Worm (Caenorhabditis elegans) whole organism, L4 larva: ENCODE data around the gene C08B6.10.

Experiments used
- F44E2.7 ChIP-seq: fragments of 200-800 bp; sonication (Bioruptor generic); IDR thresholded peaks from 2 replicates; pipeline ENCODE4 v2.1.2; 2022; ENCODE audit warnings: missing genetic modification characterization, missing compliant biosample characterization
- F49E8.2 ChIP-seq: sonication (generic microtip); optimal IDR thresholded peaks from 2 replicates; lab custom pipeline; 2016; ENCODE audit warnings: missing compliant biosample characterization, mild to moderate bottlenecking, missing genetic modification characterization, borderline replicate concordance
- T26A8.4 ChIP-seq: fragments of 200-800 bp; sonication (Bioruptor generic); IDR thresholded peaks from 2 replicates; pipeline ENCODE4 v1.3.6; 2022; ENCODE audit warnings: missing genetic modification characterization, missing compliant biosample characterization
- Y105C5A.15 ChIP-seq: fragments of 200-800 bp; sonication (Bioruptor generic); IDR thresholded peaks from 2 replicates; pipeline ENCODE4 v1.3.6; 2022; ENCODE audit warnings: missing genetic modification characterization, missing compliant biosample characterization
- Y5F2A.4 ChIP-seq: fragments of 200-800 bp; sonication (Bioruptor generic); optimal IDR thresholded peaks from 2 replicates; lab custom pipeline; 2018; ENCODE audit warnings: mild to moderate bottlenecking, missing genetic modification characterization, missing compliant biosample characterization
- aly-2 ChIP-seq: sonication (generic microtip); optimal IDR thresholded peaks from 2 replicates; lab custom pipeline; 2018; ENCODE audit warnings: missing biosample characterization, missing genetic modification characterization
- attf-4 ChIP-seq: sonication (generic microtip); optimal IDR thresholded peaks from 3 replicates; lab custom pipeline; 2017; ENCODE audit warnings: missing biosample characterization, missing genetic modification characterization
- ceh-44 ChIP-seq: fragments of 200-800 bp; sonication (Bioruptor generic); IDR thresholded peaks from 2 replicates; pipeline ENCODE4 v1.3.6; 2022; ENCODE audit warnings: missing genetic modification reagents, missing genetic modification characterization, missing compliant biosample characterization
- daf-16 ChIP-seq, 3 experiments: sonication (generic microtip); optimal IDR thresholded peaks; 2 replicates each; lab custom pipeline; 2016 to 2017; ENCODE audit warnings: missing genetic modification characterization in 3 of 3, missing genetic modification reagents in 3 of 3, mild to moderate bottlenecking in 2 of 3, missing compliant biosample characterization in 2 of 3, missing biosample characterization in 1 of 3, moderate library complexity in 1 of 3
- duxl-1 ChIP-seq: sonication (generic microtip); optimal IDR thresholded peaks from 2 replicates; lab custom pipeline; 2016; ENCODE audit warnings: mild to moderate bottlenecking, missing genetic modification characterization, moderate library complexity, missing compliant biosample characterization; ENCODE audit not compliant: poor library complexity
- egl-27 ChIP-seq: sonication (generic microtip); optimal IDR thresholded peaks from 3 replicates; lab custom pipeline; 2017; ENCODE audit warnings: missing biosample characterization, missing genetic modification reagents, missing genetic modification characterization
- egl-43 ChIP-seq: fragments of 200-800 bp; sonication (Bioruptor generic); IDR thresholded peaks from 2 replicates; pipeline ENCODE4 v1.3.6; 2022; ENCODE audit warnings: missing genetic modification reagents, missing genetic modification characterization, missing compliant biosample characterization
- fkh-10 ChIP-seq: fragments of 150-350 bp; optimal IDR thresholded peaks from 2 replicates; lab custom pipeline; 2014; ENCODE audit warnings: missing biosample characterization, missing genetic modification reagents, missing genetic modification characterization
- fos-1 ChIP-seq: fragments of 150-350 bp; optimal IDR thresholded peaks from 2 replicates; lab custom pipeline; 2014; ENCODE audit warnings: missing biosample characterization, missing genetic modification characterization
- gei-8 ChIP-seq: fragments of 200-800 bp; sonication (Bioruptor generic); optimal IDR thresholded peaks from 2 replicates; lab custom pipeline; 2018; ENCODE audit warnings: mild to moderate bottlenecking, missing genetic modification characterization, missing compliant biosample characterization
- hif-1 ChIP-seq, 2 experiments: sonication (generic microtip); optimal IDR thresholded peaks; 2 replicates each; lab custom pipeline; 2016 to 2017; ENCODE audit warnings: missing compliant biosample characterization in 2 of 2, missing genetic modification characterization in 2 of 2, missing genetic modification reagents in 2 of 2, missing genotype in 2 of 2, mild to moderate bottlenecking in 1 of 2
- hlh-11 ChIP-seq: fragments of 200-800 bp; sonication (Bioruptor generic); optimal IDR thresholded peaks from 2 replicates; lab custom pipeline; 2018; ENCODE audit warnings: mild to moderate bottlenecking, missing genetic modification characterization, missing compliant biosample characterization
- hlh-30 ChIP-seq: sonication (generic microtip); optimal IDR thresholded peaks from 2 replicates; lab custom pipeline; 2017; ENCODE audit warnings: antibody characterized with exemption, mild to moderate bottlenecking, missing genetic modification characterization, missing compliant biosample characterization; ENCODE audit not compliant: insufficient read depth
- hmg-1.1 ChIP-seq: fragments of 200-800 bp; sonication (Bioruptor generic); IDR thresholded peaks from 2 replicates; pipeline ENCODE4 v1.3.6; 2022; ENCODE audit warnings: missing genetic modification reagents, missing genetic modification characterization, missing compliant biosample characterization
- lin-13 ChIP-seq: fragments of 150-350 bp; optimal IDR thresholded peaks from 2 replicates; lab custom pipeline; 2014; ENCODE audit warnings: missing biosample characterization, missing genetic modification reagents, missing genetic modification characterization
- lin-15B ChIP-seq: fragments of 150-350 bp; sonication (generic microtip); optimal IDR thresholded peaks from 3 replicates; lab custom pipeline; 2014; ENCODE audit warnings: missing biosample characterization, missing genetic modification characterization
- lin-29 ChIP-seq: fragments of 200-800 bp; sonication (Bioruptor generic); IDR thresholded peaks from 2 replicates; pipeline ENCODE4 v1.3.6; 2022; ENCODE audit warnings: missing genetic modification reagents, missing genetic modification characterization, missing compliant biosample characterization
- madf-5 ChIP-seq, 2 experiments: fragments of 200-800 bp; sonication (Bioruptor generic); IDR thresholded peaks; 2 replicates each; pipeline ENCODE4 v1.3.6; 2022; ENCODE audit warnings: missing compliant biosample characterization in 2 of 2, missing genetic modification characterization in 2 of 2
- mes-2 ChIP-seq: sonication (generic microtip); optimal IDR thresholded peaks from 2 replicates; lab custom pipeline; 2016; ENCODE audit warnings: missing genotype, mild to moderate bottlenecking, missing genetic modification characterization, missing compliant biosample characterization; ENCODE audit not compliant: poor library complexity, severe bottlenecking
- mxl-3 ChIP-seq: fragments of 200-800 bp; sonication (Bioruptor generic); optimal IDR thresholded peaks from 2 replicates; lab custom pipeline; 2018; ENCODE audit warnings: mild to moderate bottlenecking, missing genetic modification characterization, missing compliant biosample characterization
- nhr-10 ChIP-seq: fragments of 150-350 bp; optimal IDR thresholded peaks from 2 replicates; lab custom pipeline; 2014; ENCODE audit warnings: missing biosample characterization, missing genetic modification characterization
- nhr-11 ChIP-seq: fragments of 150-350 bp; optimal IDR thresholded peaks from 2 replicates; lab custom pipeline; 2014; ENCODE audit warnings: missing biosample characterization, missing genetic modification characterization
- nhr-28 ChIP-seq: fragments of 150-350 bp; optimal IDR thresholded peaks from 2 replicates; lab custom pipeline; 2014; ENCODE audit warnings: missing biosample characterization, missing genetic modification characterization
- nhr-41 ChIP-seq: fragments of 200-800 bp; sonication (Bioruptor generic); IDR thresholded peaks from 2 replicates; pipeline ENCODE4 v1.3.6; 2022; ENCODE audit warnings: missing genetic modification reagents, missing genetic modification characterization, missing compliant biosample characterization
- nhr-6 ChIP-seq: fragments of 150-350 bp; optimal IDR thresholded peaks from 2 replicates; lab custom pipeline; 2014; ENCODE audit warnings: missing biosample characterization, missing genetic modification characterization
- nhr-77 ChIP-seq: fragments of 150-350 bp; optimal IDR thresholded peaks from 2 replicates; lab custom pipeline; 2014; ENCODE audit warnings: missing biosample characterization, missing genetic modification characterization
- pqm-1 ChIP-seq: sonication (generic microtip); optimal IDR thresholded peaks from 2 replicates; lab custom pipeline; 2017; ENCODE audit warnings: missing biosample characterization, missing genetic modification characterization
- rbr-2 ChIP-seq: sonication (generic microtip); optimal IDR thresholded peaks from 2 replicates; lab custom pipeline; 2016; ENCODE audit warnings: missing genotype, missing genetic modification characterization, missing compliant biosample characterization
- skn-1 ChIP-seq: fragments of 150-350 bp; optimal IDR thresholded peaks from 2 replicates; lab custom pipeline; 2014; ENCODE audit warnings: missing biosample characterization, missing genetic modification characterization
- snpc-1.2 ChIP-seq: fragments of 200-800 bp; sonication (Bioruptor generic); IDR thresholded peaks from 2 replicates; pipeline ENCODE4 v1.3.6; 2022; ENCODE audit warnings: missing genetic modification reagents, missing genetic modification characterization, missing compliant biosample characterization
- spr-3 ChIP-seq: fragments of 200-800 bp; sonication (Bioruptor generic); optimal IDR thresholded peaks from 2 replicates; lab custom pipeline; 2018; ENCODE audit warnings: mild to moderate bottlenecking, missing genetic modification characterization, missing compliant biosample characterization
- unc-130 ChIP-seq: sonication (generic microtip); optimal IDR thresholded peaks from 2 replicates; lab custom pipeline; 2016; ENCODE audit warnings: missing genetic modification reagents, missing genetic modification characterization, missing compliant biosample characterization
- unc-39 ChIP-seq: sonication (generic microtip); optimal IDR thresholded peaks from 2 replicates; lab custom pipeline; 2017; ENCODE audit warnings: missing biosample characterization, missing genetic modification characterization
- unc-62 ChIP-seq, 3 experiments: fragments of 150-350 bp in 1 of 3; sonication (generic microtip); optimal IDR thresholded peaks in 2 of 3; peaks in 1 of 3; 1 replicate in 1 of 3; 2 replicates in 2 of 3; lab custom pipeline; 2014 to 2017; ENCODE audit warnings: missing biosample characterization in 3 of 3, missing genetic modification characterization in 3 of 3, missing genetic modification reagents in 3 of 3, missing genotype in 1 of 3
- vab-7 ChIP-seq: fragments of 200-800 bp; sonication (Bioruptor generic); IDR thresholded peaks from 2 replicates; pipeline ENCODE4 v1.3.6; 2022; ENCODE audit warnings: missing genetic modification reagents, missing genetic modification characterization, missing compliant biosample characterization
- zfp-3 ChIP-seq: fragments of 200-800 bp; sonication (Bioruptor generic); conservative IDR thresholded peaks from 2 replicates; pipeline ENCODE4 v1.3.6; 2022; ENCODE audit warnings: missing genetic modification reagents, missing genetic modification characterization, missing compliant biosample characterization
- zip-2 ChIP-seq: fragments of 150-350 bp; optimal IDR thresholded peaks from 2 replicates; lab custom pipeline; 2014; ENCODE audit warnings: missing biosample characterization, missing genetic modification characterization
- ztf-11 ChIP-seq: fragments of 150-350 bp; optimal IDR thresholded peaks from 2 replicates; lab custom pipeline; 2014; ENCODE audit warnings: missing biosample characterization, missing genetic modification characterization

C08B6.10 gene

ce11 chrV:10112187-10112586, 13.1 kb upstream of the C08B6.10 start, which contains the start of gene C08B6.3:
Gene C08B6.3, minus strand, starts transcription at chrV:10112287.
- TF ChIP-seq daf-16 (GFP tag; optimal IDR thresholded peaks at IDR 0.05; lab: Kevin White, UChicago) (no peak), daf-16 (tag; optimal IDR thresholded peaks at IDR 0.05; lab: Kevin White, UChicago) (peak; percentile 8), unc-62 (GFP tag; optimal IDR thresholded peaks at IDR 0.05 in 1 of 2; lab: Kevin White, UChicago) (peak in 1 of 2 experiments; percentile 18), unc-62 (tag; optimal IDR thresholded peaks at IDR 0.05; lab: Kevin White, UChicago) (no peak), vab-7 (no peak), egl-43 (GFP tag; lab: Robert Waterston, UW) (no peak), mes-2 (tag; lab: Kevin White, UChicago) (no peak), zfp-3 (no peak)

- TF ChIP-seq nhr-6, result no peak
- no peak for TF ChIP-seq hif-1 (tag; optimal IDR thresholded peaks at IDR 0.05; lab: Kevin White, UChicago)
- no peak for TF ChIP-seq rbr-2 (tag; lab: Kevin White, UChicago)
- TF ChIP-seq egl-27 (tag; lab: Kevin White, UChicago), result no peak
- no peak for TF ChIP-seq snpc-1.2
- no peak for TF ChIP-seq T26A8.4
- no peak for TF ChIP-seq nhr-28 (tag; lab: Kevin White, UChicago)
- TF ChIP-seq spr-3 (GFP tag; lab: Kevin White, UChicago), result no peak
- TF ChIP-seq lin-15B (tag; lab: Kevin White, UChicago), result no peak
- no peak for TF ChIP-seq attf-4 (tag; lab: Kevin White, UChicago)
- TF ChIP-seq fos-1 (tag; lab: Kevin White, UChicago), result no peak
- TF ChIP-seq madf-5 (GFP tag; IDR thresholded peaks at IDR 0.05; lab: Robert Waterston, UW), result no peak
- TF ChIP-seq hlh-11 (tag; lab: Kevin White, UChicago), result no peak
Measured at ce11 chrV:10114329-10114728, 11.0 kb upstream of the C08B6.10 start, which contains the start of gene cht-5. Gene cht-5, plus strand, starts transcription at chrV:10114629.

ce11 chrV:10117465-10117864, 7.8 kb upstream of the C08B6.10 start, which contains the start of gene C08B6.5:
Gene C08B6.5, plus strand, starts transcription at chrV:10117765.
- no peak for TF ChIP-seq mxl-3
- no peak for TF ChIP-seq aly-2 (tag; lab: Kevin White, UChicago)
- TF ChIP-seq unc-39 (tag; lab: Kevin White, UChicago), result no peak
- TF ChIP-seq nhr-11, result no peak
- no peak for TF ChIP-seq vab-7
- no peak for TF ChIP-seq fos-1 (tag; lab: Kevin White, UChicago)

- TF ChIP-seq fkh-10 (no peak), attf-4 (tag; lab: Kevin White, UChicago) (no peak), lin-13 (GFP tag; lab: Kevin White, UChicago) (no peak), zip-2 (tag; lab: Kevin White, UChicago) (no peak), unc-130 (GFP tag; lab: Kevin White, UChicago) (no peak)
Measured at ce11 chrV:10120898-10121297, 4.4 kb upstream of the C08B6.10 start, which contains the start of gene srxa-18. Gene srxa-18, minus strand, starts transcription at chrV:10120997.

ce11 chrV:10122670-10123069, 2.6 kb upstream of the C08B6.10 start, which contains the start of gene srxa-19:
Gene srxa-19, minus strand, starts transcription at chrV:10122770.
- TF ChIP-seq egl-27 (tag; lab: Kevin White, UChicago), result no peak
- TF ChIP-seq Y5F2A.4, result no peak
- no peak for TF ChIP-seq pqm-1 (tag; lab: Kevin White, UChicago)
- no peak for TF ChIP-seq F44E2.7 (GFP tag; lab: Robert Waterston, UW)
- no peak for TF ChIP-seq ceh-44
- TF ChIP-seq nhr-77 (tag; lab: Kevin White, UChicago), result no peak
- TF ChIP-seq skn-1 (tag; lab: Kevin White, UChicago), result no peak
- no peak for TF ChIP-seq mes-2 (tag; lab: Kevin White, UChicago)
- no peak for TF ChIP-seq hmg-1.1 (GFP tag; lab: Robert Waterston, UW)
- no peak for TF ChIP-seq F49E8.2 (tag; lab: Kevin White, UChicago)
- TF ChIP-seq gei-8, result no peak
- no peak for TF ChIP-seq ztf-11 (tag; lab: Kevin White, UChicago)
- TF ChIP-seq nhr-10 (tag; lab: Kevin White, UChicago), result no peak
- no peak for TF ChIP-seq Y105C5A.15 (GFP tag; lab: Robert Waterston, UW)
- TF ChIP-seq hlh-30, result no peak
- no peak for TF ChIP-seq attf-4 (tag; lab: Kevin White, UChicago)
- no peak for TF ChIP-seq duxl-1 (tag; lab: Kevin White, UChicago)
- no peak for TF ChIP-seq lin-29 (GFP tag; lab: Robert Waterston, UW)
- no peak for TF ChIP-seq lin-13 (GFP tag; lab: Kevin White, UChicago)
- no peak for TF ChIP-seq nhr-41 (GFP tag; lab: Robert Waterston, UW)
